Fruit fly (Drosophila melanogaster) whole organism, embryonic: ENCODE data around the gene CG42455.

Experiments
- Asciz ChIP-seq: fragments of 200-800 bp; sonication (Bioruptor generic); optimal IDR thresholded peaks from 2 replicates; lab custom pipeline; 2017; ENCODE audit warnings: missing biosample characterization, mild to moderate bottlenecking, missing genetic modification characterization, missing genetic modification reagents
- CG10431 ChIP-seq: fragments of 200-800 bp; sonication (Bioruptor generic); optimal IDR thresholded peaks from 3 replicates; lab custom pipeline; 2018; ENCODE audit warnings: missing biosample characterization, mild to moderate bottlenecking, missing genetic modification characterization
- CG10565 ChIP-seq: fragments of 200-800 bp; sonication (Bioruptor generic); optimal IDR thresholded peaks from 3 replicates; lab custom pipeline; 2016; ENCODE audit warnings: missing biosample characterization, mild to moderate bottlenecking, missing genetic modification characterization
- CG10979 ChIP-seq: fragments of 200-800 bp; sonication (Bioruptor generic); optimal IDR thresholded peaks from 2 replicates; lab custom pipeline; 2018; ENCODE audit warnings: missing biosample characterization, mild to moderate bottlenecking, missing genetic modification characterization, moderate library complexity
- CG12299 ChIP-seq: fragments of 200-800 bp; sonication (Bioruptor generic); optimal IDR thresholded peaks from 2 replicates; lab custom pipeline; 2018; ENCODE audit warnings: missing biosample characterization, mild to moderate bottlenecking, missing genetic modification characterization
- CG12391 ChIP-seq: fragments of 200-800 bp; sonication (Bioruptor generic); optimal IDR thresholded peaks from 3 replicates; lab custom pipeline; 2018; ENCODE audit warnings: missing biosample characterization, mild to moderate bottlenecking, missing genetic modification characterization, moderate library complexity
- CG13624 ChIP-seq: fragments of 200-800 bp; sonication (Bioruptor generic); optimal IDR thresholded peaks from 2 replicates; lab custom pipeline; 2016; ENCODE audit warnings: missing biosample characterization, missing genetic modification characterization
- CG15601 ChIP-seq: fragments of 200-800 bp; sonication (Bioruptor generic); optimal IDR thresholded peaks from 3 replicates; lab custom pipeline; 2019; ENCODE audit warnings: missing biosample characterization, mild to moderate bottlenecking, missing genetic modification characterization, moderate library complexity
- CG15696 ChIP-seq: fragments of 200-800 bp; sonication (Bioruptor generic); optimal IDR thresholded peaks from 2 replicates; lab custom pipeline; 2019; ENCODE audit warnings: missing biosample characterization, mild to moderate bottlenecking, missing genetic modification characterization, moderate library complexity
- CG16813 ChIP-seq: fragments of 200-800 bp; sonication (Bioruptor generic); IDR thresholded peaks from 3 replicates; pipeline ENCODE4 v1.3.6; 2022; ENCODE audit warnings: missing biosample characterization, missing genetic modification characterization; ENCODE audit not compliant: partially characterized antibody
- CG16815 ChIP-seq: fragments of 200-800 bp; sonication (Bioruptor generic); optimal IDR thresholded peaks from 3 replicates; lab custom pipeline; 2017; ENCODE audit warnings: missing biosample characterization, mild to moderate bottlenecking, missing genetic modification characterization
- CG2712 ChIP-seq: fragments of 200-800 bp; optimal IDR thresholded peaks from 3 replicates; lab custom pipeline; 2019; ENCODE audit warnings: missing biosample characterization, mild to moderate bottlenecking, missing genetic modification characterization, moderate library complexity
- CG3163 ChIP-seq: fragments of 200-800 bp; sonication (Bioruptor generic); optimal IDR thresholded peaks from 3 replicates; lab custom pipeline; 2016; ENCODE audit warnings: missing biosample characterization, missing genetic modification characterization
- CG34224 ChIP-seq: fragments of 200-800 bp; sonication (Bioruptor generic); IDR thresholded peaks from 3 replicates; pipeline ENCODE4 v1.3.6; 2022; ENCODE audit warnings: missing biosample characterization, missing genetic modification characterization; ENCODE audit not compliant: partially characterized antibody
- CG6813 ChIP-seq: fragments of 200-800 bp; sonication (Bioruptor generic); optimal IDR thresholded peaks from 2 replicates; lab custom pipeline; 2017; ENCODE audit warnings: missing biosample characterization, missing genetic modification characterization, mild to moderate bottlenecking, moderate library complexity, missing genetic modification reagents
- CG8944 ChIP-seq: fragments of 200-800 bp; sonication (Bioruptor generic); optimal IDR thresholded peaks from 3 replicates; lab custom pipeline; 2016; ENCODE audit warnings: missing biosample characterization, missing genetic modification characterization
- CG9609 ChIP-seq: fragments of 200-800 bp; sonication (Bioruptor generic); optimal IDR thresholded peaks from 3 replicates; lab custom pipeline; 2016; ENCODE audit warnings: missing biosample characterization, missing genetic modification characterization
- CG9797 ChIP-seq: fragments of 200-800 bp; sonication (Bioruptor generic); optimal IDR thresholded peaks from 3 replicates; lab custom pipeline; 2018; ENCODE audit warnings: missing biosample characterization, mild to moderate bottlenecking, missing genetic modification characterization
- CkIIα-i1 ChIP-seq: fragments of 200-800 bp; sonication (Bioruptor generic); IDR thresholded peaks from 2 replicates; pipeline ENCODE4 v1.3.6; 2022; ENCODE audit warnings: missing biosample characterization, missing genetic modification characterization
- D19A ChIP-seq: fragments of 200-800 bp; optimal IDR thresholded peaks from 3 replicates; lab custom pipeline; 2019; ENCODE audit warnings: missing biosample characterization, mild to moderate bottlenecking, missing genetic modification characterization, moderate library complexity
- Dbx ChIP-seq: fragments of 200-800 bp; sonication (Bioruptor generic); IDR thresholded peaks from 3 replicates; pipeline ENCODE4 v1.3.6; 2022; ENCODE audit warnings: missing biosample characterization, missing genetic modification characterization
- Gug ChIP-seq: fragments of 200-800 bp; sonication (Bioruptor generic); IDR thresholded peaks from 4 replicates; pipeline ENCODE4 v1.3.6; 2022; ENCODE audit warnings: missing biosample characterization, missing genetic modification characterization
- Hand ChIP-seq: fragments of 200-800 bp; sonication (Bioruptor generic); optimal IDR thresholded peaks from 2 replicates; lab custom pipeline; 2017; ENCODE audit warnings: mild to moderate bottlenecking, missing biosample characterization, missing genetic modification reagents, missing genetic modification characterization
- Mad ChIP-seq: fragments of 200-800 bp; sonication (Bioruptor generic); optimal IDR thresholded peaks from 2 replicates; lab custom pipeline; 2016; ENCODE audit warnings: missing biosample characterization, missing genetic modification characterization
- Myb ChIP-seq: fragments of 200-800 bp; sonication (Bioruptor generic); optimal IDR thresholded peaks from 2 replicates; lab custom pipeline; 2016; ENCODE audit warnings: missing biosample characterization, missing genetic modification characterization
- NC2β ChIP-seq: fragments of 200-800 bp; sonication (Bioruptor generic); optimal IDR thresholded peaks from 2 replicates; lab custom pipeline; 2016; ENCODE audit warnings: missing biosample characterization, missing genetic modification characterization
- Optix ChIP-seq: fragments of 200-800 bp; sonication (Bioruptor generic); IDR thresholded peaks from 3 replicates; pipeline ENCODE4 v1.3.6; 2022; ENCODE audit warnings: missing biosample characterization, missing genetic modification characterization
- Ravus ChIP-seq: fragments of 200-800 bp; sonication (Bioruptor generic); IDR thresholded peaks from 2 replicates; pipeline ENCODE4 v1.3.6; 2022; ENCODE audit warnings: missing biosample characterization, missing genetic modification characterization
- Rx ChIP-seq: fragments of 200-800 bp; sonication (Bioruptor generic); IDR thresholded peaks from 2 replicates; pipeline ENCODE4 v1.3.6; 2022; ENCODE audit warnings: missing biosample characterization, missing genetic modification characterization
- Spps ChIP-seq: fragments of 200-800 bp; sonication (Bioruptor generic); optimal IDR thresholded peaks from 2 replicates; lab custom pipeline; 2018; ENCODE audit warnings: missing biosample characterization, mild to moderate bottlenecking, missing genetic modification characterization
- Stat92E ChIP-seq, 3 experiments: fragments of >200 bp in 2 of 3; fragments of 200-800 bp in 1 of 3; sonication (Bioruptor generic) in 1 of 3; optimal IDR thresholded peaks; 2 replicates each; lab custom pipeline; 2017 to 2019; ENCODE audit warnings: missing biosample characterization in 3 of 3, missing genetic modification characterization in 3 of 3, mild to moderate bottlenecking in 1 of 3, moderate library complexity in 1 of 3
- TFAM ChIP-seq: fragments of 200-800 bp; sonication (Bioruptor generic); optimal IDR thresholded peaks from 2 replicates; lab custom pipeline; 2017; ENCODE audit warnings: missing biosample characterization, missing genetic modification characterization, inconsistent platforms
- Trl ChIP-seq, 3 experiments: fragments of >200 bp in 2 of 3; fragments of 200-800 bp in 1 of 3; sonication (Bioruptor generic) in 1 of 3; optimal IDR thresholded peaks; 2 replicates in 1 of 3; 3 replicates in 2 of 3; lab custom pipeline; 2016 to 2017; ENCODE audit warnings: missing biosample characterization in 1 of 3, missing genetic modification characterization in 1 of 3
- Usf ChIP-seq: fragments of 200-800 bp; sonication (Bioruptor generic); optimal IDR thresholded peaks from 2 replicates; lab custom pipeline; 2017; ENCODE audit warnings: missing genotype, missing biosample characterization, missing genetic modification characterization
- amos ChIP-seq: fragments of 200-800 bp; sonication (Bioruptor generic); IDR thresholded peaks from 2 replicates; pipeline ENCODE4 v1.3.6; 2022; ENCODE audit warnings: missing biosample characterization, missing genetic modification characterization; ENCODE audit not compliant: partially characterized antibody
- fd96Cb ChIP-seq: fragments of 200-800 bp; sonication (Bioruptor generic); optimal IDR thresholded peaks from 2 replicates; lab custom pipeline; 2018; ENCODE audit warnings: missing biosample characterization, mild to moderate bottlenecking, missing genetic modification characterization, moderate library complexity
- gem ChIP-seq: fragments of 200-800 bp; sonication (Bioruptor generic); optimal IDR thresholded peaks from 2 replicates; lab custom pipeline; 2019; ENCODE audit warnings: missing biosample characterization, mild to moderate bottlenecking, missing genetic modification characterization, moderate library complexity
- hb ChIP-seq: fragments of 200-800 bp; sonication (Bioruptor generic); IDR thresholded peaks from 3 replicates; pipeline ENCODE4 v1.3.6; 2022; ENCODE audit warnings: missing biosample characterization, missing genetic modification characterization; ENCODE audit not compliant: partially characterized antibody
- hkb ChIP-seq, 2 experiments: fragments of 200-800 bp in 1 of 2; fragments of >200 bp in 1 of 2; sonication (Bioruptor generic) in 1 of 2; IDR thresholded peaks in 1 of 2; optimal IDR thresholded peaks in 1 of 2; 2 replicates each; pipeline versions ENCODE4 v1.3.6 to Lab custom; 2017 to 2022; ENCODE audit warnings: missing biosample characterization in 1 of 2, missing genetic modification characterization in 1 of 2
- insv ChIP-seq, 2 experiments: fragments of 200-800 bp; sonication (Bioruptor generic); optimal IDR thresholded peaks; 3 replicates each; lab custom pipeline; 2016 to 2018; ENCODE audit warnings: missing biosample characterization in 2 of 2, missing genetic modification characterization in 2 of 2
- maf-S ChIP-seq: fragments of 200-800 bp; sonication (Bioruptor generic); optimal IDR thresholded peaks from 2 replicates; lab custom pipeline; 2016; ENCODE audit warnings: missing biosample characterization, missing genetic modification characterization
- pb ChIP-seq: fragments of 200-800 bp; sonication (Bioruptor generic); optimal IDR thresholded peaks from 3 replicates; lab custom pipeline; 2016; ENCODE audit warnings: missing biosample characterization, missing genetic modification characterization
- prd ChIP-seq, 3 experiments: fragments of >200 bp in 2 of 3; fragments of 200-800 bp in 1 of 3; sonication (Bioruptor generic) in 1 of 3; optimal IDR thresholded peaks in 2 of 3; IDR thresholded peaks in 1 of 3; 2 replicates in 2 of 3; 3 replicates in 1 of 3; pipeline versions ENCODE4 v1.3.6 to Lab custom; 2017 to 2022; ENCODE audit warnings: missing biosample characterization in 1 of 3, missing genetic modification characterization in 1 of 3
- ro ChIP-seq: fragments of 200-800 bp; sonication (Bioruptor generic); IDR thresholded peaks from 2 replicates; pipeline ENCODE4 v1.3.6; 2022; ENCODE audit warnings: missing biosample characterization, missing genetic modification characterization
- sd ChIP-seq: fragments of 200-800 bp; sonication (Bioruptor generic); optimal IDR thresholded peaks from 3 replicates; lab custom pipeline; 2018; ENCODE audit warnings: missing biosample characterization, mild to moderate bottlenecking, missing genetic modification characterization, moderate library complexity
- trem ChIP-seq: fragments of 200-800 bp; optimal IDR thresholded peaks from 3 replicates; lab custom pipeline; 2019; ENCODE audit warnings: missing biosample characterization, mild to moderate bottlenecking, missing genetic modification characterization, moderate library complexity
- trh ChIP-seq: fragments of 200-800 bp; sonication (Bioruptor generic); optimal IDR thresholded peaks from 2 replicates; lab custom pipeline; 2016; ENCODE audit warnings: missing biosample characterization, missing genetic modification characterization
- vvl ChIP-seq: fragments of 200-800 bp; sonication (Bioruptor generic); IDR thresholded peaks from 2 replicates; pipeline ENCODE4 v1.3.6; 2022; ENCODE audit warnings: missing biosample characterization, missing genetic modification characterization
- z ChIP-seq: fragments of 200-800 bp; sonication (Bioruptor generic); IDR thresholded peaks from 3 replicates; pipeline ENCODE4 v1.3.6; 2022; ENCODE audit warnings: missing biosample characterization, missing genetic modification characterization

CG42455 gene

DNA sequence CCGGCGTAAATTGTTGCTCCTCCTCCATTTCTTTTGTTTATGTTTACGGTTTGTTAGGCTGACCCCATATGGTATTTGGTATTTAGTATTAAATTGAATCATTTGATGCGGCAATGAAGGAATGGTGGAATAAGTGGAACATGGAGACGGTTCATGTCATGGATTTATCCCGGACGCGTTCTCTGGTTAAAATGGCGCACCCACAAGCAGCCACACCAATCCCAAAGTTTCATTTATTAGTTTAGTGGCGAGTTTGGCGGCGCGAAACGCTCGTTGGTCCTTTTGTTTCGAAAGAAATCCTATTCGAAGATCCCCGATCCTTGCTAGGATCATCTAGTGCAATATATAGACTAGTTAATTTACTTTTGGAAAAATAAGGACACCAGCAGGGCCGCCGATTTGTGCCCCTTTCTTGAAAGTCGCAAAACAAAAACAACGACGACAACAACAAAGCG lies 3.8 kb upstream of the CG42455 start, which contains the start of the genes CG6685 and Dronc (continued):
- TF ChIP-seq Stat92E (GFP tag; optimal IDR thresholded peaks at IDR 0.05; lab: Kevin White, UChicago) (no peak), CG10979 (no peak), CG13624 (peak; percentile 30), amos (GFP tag; lab: Robert Waterston, UW) (no peak; the same call in 1 of the 2 replicates), gem (tag; lab: Kevin White, UChicago) (peak; percentile 21), CG10565 (no peak), Mad (GFP tag; lab: Kevin White, UChicago) (no peak), prd (optimal IDR thresholded peaks at IDR 0.05; lab: Kevin White, UChicago) (no peak), prd (GFP tag; IDR thresholded peaks at IDR 0.05; lab: Robert Waterston, UW) (no peak), Ravus (GFP tag; lab: Robert Waterston, UW) (no peak), Asciz (GFP tag; lab: Kevin White, UChicago) (no peak), sd (tag; lab: Kevin White, UChicago) (no peak), hkb (optimal IDR thresholded peaks at IDR 0.05; lab: Kevin White, UChicago) (peak; percentile 70), hkb (GFP tag; IDR thresholded peaks at IDR 0.05; lab: Robert Waterston, UW) (no peak), CkIIα-i1 (no peak), CG16815 (GFP tag; lab: Kevin White, UChicago) (no peak), fd96Cb (no peak), Usf (GFP tag; lab: Kevin White, UChicago) (no peak), ro (GFP tag; lab: Robert Waterston, UW) (no peak), Dbx (GFP tag; lab: Robert Waterston, UW) (no peak), Trl (optimal IDR thresholded peaks at IDR 0.05; lab: Kevin White, UChicago) (no peak), Trl (GFP tag; optimal IDR thresholded peaks at IDR 0.05; lab: Kevin White, UChicago) (no peak), CG10431 (GFP tag; lab: Kevin White, UChicago) (no peak), vvl (GFP tag; lab: Robert Waterston, UW) (no peak), NC2β (GFP tag; lab: Kevin White, UChicago) (no peak), trh (GFP tag; lab: Kevin White, UChicago) (no peak), CG8944 (GFP tag; lab: Kevin White, UChicago) (no peak), Myb (peak; percentile 59), CG15696 (no peak), CG34224 (GFP tag; lab: Robert Waterston, UW) (no peak), CG9797 (GFP tag; lab: Kevin White, UChicago) (peak; percentile 85), D19A (tag; lab: Kevin White, UChicago) (no peak), z (GFP tag; lab: Robert Waterston, UW) (no peak), trem (peak; percentile 57), CG3163 (peak; percentile 2), Gug (GFP tag; lab: Robert Waterston, UW) (no peak), CG12299 (tag; lab: Kevin White, UChicago) (no peak), CG9609 (GFP tag; lab: Kevin White, UChicago) (no peak), Optix (no peak), insv (GFP tag; optimal IDR thresholded peaks at IDR 0.05; lab: Kevin White, UChicago) (no peak), pb (no peak), CG12391 (tag; lab: Kevin White, UChicago) (no peak), hb (GFP tag; lab: Robert Waterston, UW) (no peak), CG6813 (GFP tag; lab: Kevin White, UChicago) (no peak), Rx (GFP tag; lab: Robert Waterston, UW) (no peak), CG15601 (tag; lab: Kevin White, UChicago) (no peak), Hand (no peak), maf-S (GFP tag; lab: Kevin White, UChicago) (no peak), CG16813 (GFP tag; lab: Robert Waterston, UW) (peak; percentile 42; the same call in 2 of the 3 replicates), CG2712 (tag; lab: Kevin White, UChicago) (no peak), Spps (tag; lab: Kevin White, UChicago) (no peak), TFAM (GFP tag; lab: Kevin White, UChicago) (no peak)
